Worm (Caenorhabditis elegans) whole organism, mixed stage, embryonic: Measurements from ENCODE around the gene srt-34.

Experiments
- bed-3 ChIP-seq: fragments of 200-800 bp; sonication (Bioruptor generic); optimal IDR thresholded peaks from 3 replicates; lab custom pipeline; 2018; ENCODE audit warnings: mild to moderate bottlenecking, missing genetic modification characterization, moderate library complexity, missing compliant biosample characterization
- blmp-1 ChIP-seq: fragments of 150-350 bp; optimal IDR thresholded peaks from 2 replicates; lab custom pipeline; 2014; ENCODE audit warnings: missing biosample characterization, missing genetic modification characterization
- ceh-39 ChIP-seq: fragments of 150-350 bp; optimal IDR thresholded peaks from 2 replicates; lab custom pipeline; 2014; ENCODE audit warnings: missing biosample characterization, missing genetic modification characterization
- ceh-43 ChIP-seq: fragments of 200-800 bp; sonication (Bioruptor generic); optimal IDR thresholded peaks from 2 replicates; lab custom pipeline; 2018; ENCODE audit warnings: mild to moderate bottlenecking, missing genetic modification characterization, moderate library complexity, missing compliant biosample characterization
- ceh-83 ChIP-seq: fragments of 200-800 bp; sonication (Bioruptor generic); optimal IDR thresholded peaks from 2 replicates; lab custom pipeline; 2018; ENCODE audit warnings: mild to moderate bottlenecking, missing genetic modification characterization, missing compliant biosample characterization
- ces-1 ChIP-seq: fragments of 150-350 bp; optimal IDR thresholded peaks from 2 replicates; lab custom pipeline; 2014; ENCODE audit warnings: missing biosample characterization, missing genetic modification reagents, missing genetic modification characterization
- cnd-1 ChIP-seq: fragments of 200-800 bp; sonication (Bioruptor generic); optimal IDR thresholded peaks from 2 replicates; lab custom pipeline; 2018; ENCODE audit warnings: mild to moderate bottlenecking, missing genetic modification characterization, missing compliant biosample characterization
- drap-1 ChIP-seq: fragments of 200-800 bp; sonication (Bioruptor generic); optimal IDR thresholded peaks from 3 replicates; lab custom pipeline; 2018; ENCODE audit warnings: mild to moderate bottlenecking, missing genetic modification characterization, missing compliant biosample characterization
- elt-1 ChIP-seq: sonication (generic microtip); optimal IDR thresholded peaks from 2 replicates; lab custom pipeline; 2017; ENCODE audit warnings: missing genetic modification characterization, mild to moderate bottlenecking, missing compliant biosample characterization, antibody characterized with exemption, moderate library complexity, borderline replicate concordance; ENCODE audit not compliant: insufficient read depth
- elt-3 ChIP-seq: fragments of 150-350 bp; optimal IDR thresholded peaks from 2 replicates; lab custom pipeline; 2014; ENCODE audit warnings: missing biosample characterization, missing genetic modification characterization
- ham-2 ChIP-seq: fragments of 200-800 bp; sonication (Bioruptor generic); optimal IDR thresholded peaks from 2 replicates; lab custom pipeline; 2018; ENCODE audit warnings: mild to moderate bottlenecking, missing genetic modification characterization, missing compliant biosample characterization
- lin-13 ChIP-seq: fragments of 150-350 bp; optimal IDR thresholded peaks from 2 replicates; lab custom pipeline; 2014; ENCODE audit warnings: missing biosample characterization, missing genetic modification characterization
- lin-32 ChIP-seq: fragments of 200-800 bp; sonication (Bioruptor generic); optimal IDR thresholded peaks from 2 replicates; lab custom pipeline; 2018; ENCODE audit warnings: mild to moderate bottlenecking, missing genetic modification characterization, missing compliant biosample characterization
- lsy-2 ChIP-seq: fragments of 150-350 bp; optimal IDR thresholded peaks from 2 replicates; lab custom pipeline; 2014; ENCODE audit warnings: missing biosample characterization, missing genetic modification characterization
- mab-5 ChIP-seq: fragments of 150-350 bp; optimal IDR thresholded peaks from 2 replicates; lab custom pipeline; 2014; ENCODE audit warnings: missing biosample characterization, missing genetic modification characterization
- mep-1 ChIP-seq: fragments of 150-350 bp; optimal IDR thresholded peaks from 2 replicates; lab custom pipeline; 2017; ENCODE audit warnings: missing biosample characterization, missing genetic modification reagents, missing genetic modification characterization, inconsistent platforms
- nhr-12 ChIP-seq: fragments of 150-350 bp; optimal IDR thresholded peaks from 2 replicates; lab custom pipeline; 2014; ENCODE audit warnings: missing biosample characterization, missing genetic modification characterization
- nhr-2 ChIP-seq: fragments of 150-350 bp; optimal IDR thresholded peaks from 2 replicates; lab custom pipeline; 2014; ENCODE audit warnings: missing biosample characterization, missing genetic modification characterization
- nhr-237 ChIP-seq: fragments of 150-350 bp; optimal IDR thresholded peaks from 2 replicates; lab custom pipeline; 2014; ENCODE audit warnings: missing biosample characterization, missing genetic modification characterization
- nhr-28 ChIP-seq: fragments of 150-350 bp; optimal IDR thresholded peaks from 2 replicates; lab custom pipeline; 2014; ENCODE audit warnings: missing biosample characterization, missing genetic modification characterization
- nhr-76 ChIP-seq: sonication (generic microtip); optimal IDR thresholded peaks from 2 replicates; lab custom pipeline; 2017; ENCODE audit warnings: missing biosample characterization, missing genetic modification characterization
- pha-4 ChIP-seq: fragments of 150-350 bp; optimal IDR thresholded peaks from 2 replicates; lab custom pipeline; 2018; ENCODE audit warnings: missing biosample characterization, missing genetic modification reagents, missing genetic modification characterization
- sem-2 ChIP-seq: fragments of 200-800 bp; sonication (Bioruptor generic); optimal IDR thresholded peaks from 2 replicates; lab custom pipeline; 2018; ENCODE audit warnings: mild to moderate bottlenecking, missing genetic modification characterization, missing compliant biosample characterization
- snpc-4 ChIP-seq: fragments of 150-350 bp; optimal IDR thresholded peaks from 2 replicates; lab custom pipeline; 2014; ENCODE audit warnings: missing biosample characterization, missing genetic modification characterization
- sptf-1 ChIP-seq: sonication (generic microtip); optimal IDR thresholded peaks from 2 replicates; lab custom pipeline; 2017; ENCODE audit warnings: mild to moderate bottlenecking, missing genetic modification characterization, moderate library complexity, missing compliant biosample characterization
- tbx-8 ChIP-seq: fragments of 200-800 bp; sonication (Bioruptor generic); optimal IDR thresholded peaks from 2 replicates; lab custom pipeline; 2018; ENCODE audit warnings: mild to moderate bottlenecking, missing genetic modification characterization, moderate library complexity, missing compliant biosample characterization
- unc-120 ChIP-seq: sonication (generic microtip); optimal IDR thresholded peaks from 2 replicates; lab custom pipeline; 2017; ENCODE audit warnings: missing genetic modification characterization, missing compliant biosample characterization; ENCODE audit not compliant: poor library complexity, severe bottlenecking
- unc-39 ChIP-seq: fragments of 150-350 bp; optimal IDR thresholded peaks from 2 replicates; lab custom pipeline; 2014; ENCODE audit warnings: missing biosample characterization, missing genetic modification characterization
- unc-62 ChIP-seq: fragments of 150-350 bp; optimal IDR thresholded peaks from 2 replicates; lab custom pipeline; 2014; ENCODE audit warnings: missing biosample characterization, missing genetic modification reagents, missing genetic modification characterization
- zip-8 ChIP-seq: fragments of 150-350 bp; optimal IDR thresholded peaks from 2 replicates; lab custom pipeline; 2014; ENCODE audit warnings: missing biosample characterization, missing genetic modification characterization

Gene srt-34

DNA sequence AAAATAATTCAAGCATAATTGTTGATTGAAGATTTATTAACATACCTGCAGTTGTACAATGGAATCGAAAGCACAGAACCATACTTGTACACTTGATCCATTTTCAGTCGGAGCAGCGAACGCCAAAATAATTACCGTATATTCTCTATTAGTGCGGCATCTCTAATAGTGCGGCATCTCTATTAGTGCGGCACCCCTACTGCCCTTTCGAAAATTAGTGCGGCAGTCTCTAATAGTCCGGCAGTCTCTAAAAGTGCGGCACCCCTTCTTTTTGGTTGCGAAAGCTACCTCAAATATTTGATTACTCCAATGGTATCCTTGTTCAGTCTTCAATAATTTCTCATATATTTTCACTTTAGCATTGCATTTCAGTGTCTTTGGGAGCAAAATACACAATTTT, at the start of gene srt-34:
Gene srt-34, minus strand, starts transcription at position 101 of the 400 bp plus-strand sequence.
- TF ChIP-seq nhr-237 (no peak), cnd-1 (tag; lab: Kevin White, UChicago) (no peak), lsy-2 (tag; lab: Kevin White, UChicago) (no peak), snpc-4 (tag; lab: Kevin White, UChicago) (no peak), ham-2 (GFP tag; lab: Kevin White, UChicago) (no peak), blmp-1 (tag; lab: Kevin White, UChicago) (no peak), bed-3 (GFP tag; lab: Kevin White, UChicago) (no peak), ceh-39 (tag; lab: Kevin White, UChicago) (no peak), drap-1 (no peak), mab-5 (tag; lab: Kevin White, UChicago) (no peak), unc-39 (no peak)

DNA sequence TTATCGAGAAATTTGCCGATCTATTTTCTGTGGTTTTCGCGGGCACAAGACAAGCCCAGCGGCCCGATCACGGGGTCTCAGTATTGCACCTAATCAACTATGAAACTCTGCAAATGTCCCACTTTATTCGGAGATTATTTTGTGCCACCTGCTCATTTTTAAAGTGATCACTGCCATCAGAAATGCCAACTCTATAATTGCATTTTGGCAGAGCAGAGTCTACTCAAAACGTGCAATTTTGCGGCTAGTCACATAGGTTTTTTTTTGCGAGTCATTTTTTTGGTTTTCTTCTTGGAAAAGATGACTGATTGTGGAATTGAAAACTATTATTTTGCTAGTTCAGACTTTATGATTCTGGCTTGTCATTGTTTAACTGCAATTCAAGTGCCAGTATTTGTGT, 46.9 kb upstream of the srt-34 start, which contains the start of gene srh-240:
Gene srh-240, plus strand, starts transcription at position 301 of the 400 bp plus-strand sequence.
- TF ChIP-seq nhr-76 (tag; lab: Kevin White, UChicago) (no peak), nhr-28 (tag; lab: Kevin White, UChicago) (no peak), lin-32 (GFP tag; lab: Kevin White, UChicago) (no peak), ham-2 (GFP tag; lab: Kevin White, UChicago) (no peak), lin-13 (tag; lab: Kevin White, UChicago) (no peak), unc-120 (tag; lab: Kevin White, UChicago) (no peak), ceh-39 (tag; lab: Kevin White, UChicago) (no peak), elt-3 (no peak), elt-1 (tag; lab: Kevin White, UChicago) (no peak), cnd-1 (tag; lab: Kevin White, UChicago) (no peak), bed-3 (GFP tag; lab: Kevin White, UChicago) (no peak), sem-2 (no peak), sptf-1 (tag; lab: Kevin White, UChicago) (no peak), mep-1 (tag; lab: Kevin White, UChicago) (no peak), nhr-12 (tag; lab: Kevin White, UChicago) (no peak)

- no peak for TF ChIP-seq zip-8 (tag; lab: Kevin White, UChicago)
- TF ChIP-seq ces-1 (GFP tag; lab: Kevin White, UChicago), result no peak
- TF ChIP-seq, all 35 proteins: peak for 0
Observed at ce11 chrV:2863033-2863432, 45.0 kb upstream of the srt-34 start, which contains the start of gene srh-272. Gene srh-272, plus strand, starts transcription at chrV:2863333.

DNA sequence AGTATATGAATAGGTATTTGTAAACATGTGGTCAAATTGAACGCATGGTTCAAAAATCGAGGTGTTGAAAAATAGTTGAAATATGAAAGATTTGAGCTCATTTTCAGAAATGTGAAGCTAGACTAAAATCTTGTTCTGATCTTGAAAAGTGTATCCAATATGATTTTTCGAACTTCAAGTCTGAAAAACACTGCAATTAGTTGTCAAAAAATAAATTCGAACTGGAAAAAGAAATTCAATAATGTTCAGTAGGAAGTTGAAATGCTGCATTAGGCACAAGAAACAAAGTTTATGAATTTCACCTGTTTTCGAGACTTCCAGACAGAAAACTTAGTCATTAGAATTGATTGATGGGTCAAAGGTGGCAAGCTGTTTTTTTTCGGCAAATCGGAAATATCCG, 43.5 kb upstream of the srt-34 start, which contains the start of gene srh-270:
Gene srh-270, minus strand, starts transcription at position 101 of the 400 bp plus-strand sequence.
- TF ChIP-seq elt-1 (tag; lab: Kevin White, UChicago), result no peak
- no peak for TF ChIP-seq ceh-43
- no peak for TF ChIP-seq pha-4 (tag; lab: Kevin White, UChicago)
- no peak for TF ChIP-seq lin-32 (GFP tag; lab: Kevin White, UChicago)
- no peak for TF ChIP-seq nhr-12 (tag; lab: Kevin White, UChicago)
- TF ChIP-seq, all 35 proteins: peak for 0

DNA sequence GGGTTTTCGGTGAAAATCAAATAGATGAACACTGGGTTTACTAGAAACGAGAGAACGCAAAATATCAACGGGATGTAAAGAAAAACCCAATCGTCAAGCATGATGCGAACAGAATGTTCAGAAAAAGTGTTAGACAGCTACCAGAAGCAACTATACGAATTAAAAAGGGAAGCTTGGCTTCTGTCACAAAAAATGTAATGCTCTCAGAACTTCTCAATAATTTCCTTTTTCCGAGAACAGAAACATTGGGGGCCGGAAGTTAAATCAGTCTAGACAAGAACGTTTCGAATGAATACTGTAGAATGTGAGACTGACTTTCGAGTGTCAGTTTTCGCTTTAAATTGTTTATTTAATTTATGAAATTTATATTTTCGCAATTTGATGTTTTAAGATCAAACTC, 41.7 kb upstream of the srt-34 start, which contains the start of gene srj-54:
Gene srj-54, minus strand, starts transcription at position 101 of the 400 bp plus-strand sequence.
- no peak for TF ChIP-seq unc-62 (GFP tag; lab: Kevin White, UChicago)
- TF ChIP-seq mab-5 (tag; lab: Kevin White, UChicago), result no peak
- no peak for TF ChIP-seq nhr-28 (tag; lab: Kevin White, UChicago)
- no peak for TF ChIP-seq bed-3 (GFP tag; lab: Kevin White, UChicago)
- TF ChIP-seq ces-1 (GFP tag; lab: Kevin White, UChicago), result no peak
- TF ChIP-seq cnd-1 (tag; lab: Kevin White, UChicago), result no peak
- no peak for TF ChIP-seq sptf-1 (tag; lab: Kevin White, UChicago)
- TF ChIP-seq nhr-2 (tag; lab: Kevin White, UChicago), result no peak
- TF ChIP-seq ceh-83 (GFP tag; lab: Kevin White, UChicago), result no peak
- no peak for TF ChIP-seq nhr-76 (tag; lab: Kevin White, UChicago)
- no peak for TF ChIP-seq unc-39
- TF ChIP-seq tbx-8 (GFP tag; lab: Kevin White, UChicago), result no peak
- no peak for TF ChIP-seq ham-2 (GFP tag; lab: Kevin White, UChicago)
- no peak for TF ChIP-seq blmp-1 (tag; lab: Kevin White, UChicago)
